Worm (Caenorhabditis elegans): Measurements from ENCODE around the gene nhr-155.

DNA sequence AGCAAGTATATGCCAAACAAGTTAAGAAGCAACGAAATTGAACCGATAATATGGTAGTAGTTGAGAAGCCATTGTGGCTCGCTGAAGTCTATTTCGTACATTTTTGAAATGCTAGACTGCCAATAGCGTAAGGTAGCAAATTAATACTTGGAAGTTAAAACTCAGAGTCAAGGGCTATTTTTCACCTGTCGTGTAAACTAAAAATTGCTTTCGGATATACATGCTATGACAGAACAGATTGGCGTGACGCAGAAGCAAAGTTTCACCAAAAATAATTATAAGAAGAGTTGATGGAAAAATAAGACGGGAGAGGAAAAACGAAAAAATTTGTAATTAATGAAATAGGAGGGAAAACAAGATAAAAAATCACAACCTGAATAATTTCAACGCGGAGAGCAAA lies 26.7 kb downstream of the nhr-155 start, which contains the start of gene sri-73:
- TF ChIP-seq ceh-58 (GFP tag; IDR thresholded peaks at IDR 0.05) (no peak), dpff-1 (tag; optimal IDR thresholded peaks at IDR 0.05) (no peak), ama-1 (optimal IDR thresholded peaks at IDR 0.05) (no peak), ama-1 (GFP tag; optimal IDR thresholded peaks at IDR 0.05) (no peak), mel-28 (tag; optimal IDR thresholded peaks at IDR 0.05; ENCODE audit: borderline replicate concordance) (no peak), tlf-1 (GFP tag; optimal IDR thresholded peaks at IDR 0.05) (no peak), egl-18 (GFP tag; IDR thresholded peaks at IDR 0.05) (no peak)
